Worm (Caenorhabditis elegans): ENCODE measurements around the gene srd-18.

The srd-18 gene

DNA sequence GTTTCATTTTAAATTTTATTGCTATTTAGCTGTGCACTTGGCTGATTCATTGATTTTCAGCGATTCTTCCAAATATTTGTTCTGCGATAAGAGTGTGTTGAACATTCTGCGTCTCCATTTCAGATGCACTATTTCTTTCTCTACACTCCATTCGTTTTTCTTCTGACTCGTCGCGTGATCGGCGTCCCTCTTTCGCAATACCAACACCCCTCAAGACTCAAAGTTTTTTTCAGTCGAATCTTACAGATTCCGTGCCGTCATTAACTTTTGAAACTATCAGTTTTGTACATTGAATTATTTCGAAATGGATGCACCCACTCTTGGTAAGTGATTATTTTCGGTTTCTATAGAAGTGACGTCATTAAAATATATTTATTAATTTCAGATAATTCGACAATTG, 36.3 kb upstream of the srd-18 start, which contains the start of gene frm-10 (continued):
- TF ChIP-seq mel-28 (tag; optimal IDR thresholded peaks at IDR 0.05; ENCODE audit: borderline replicate concordance) (no peak), F57A8.1 (GFP tag; optimal IDR thresholded peaks at IDR 0.05) (no peak), ccch-3 (GFP tag; optimal IDR thresholded peaks at IDR 0.05) (no peak), Y53G8AR.9 (GFP tag; conservative IDR thresholded peaks at IDR 0.05) (no peak), rpc-1 (optimal IDR thresholded peaks at IDR 0.05) (no peak), rpc-1 (tag; optimal IDR thresholded peaks at IDR 0.05) (no peak), lin-26 (GFP tag; IDR thresholded peaks at IDR 0.05) (no peak), snpc-1.3 (tag; optimal IDR thresholded peaks at IDR 0.05; ENCODE audit: insufficient read depth) (no peak), Y53F4B.3 (GFP tag; IDR thresholded peaks at IDR 0.05) (no peak), ztf-25 (GFP tag; IDR thresholded peaks at IDR 0.05) (no peak), snpc-4 (GFP tag; optimal IDR thresholded peaks at IDR 0.05) (no peak), snpc-4 (tag; optimal IDR thresholded peaks at IDR 0.05) (peak in 2 of 4 experiments; percentile 45 to 59), ztf-26 (tag; optimal IDR thresholded peaks at IDR 0.05) (no peak), B0019.2 (GFP tag; conservative IDR thresholded peaks at IDR 0.05) (no peak), athp-1 (tag; optimal IDR thresholded peaks at IDR 0.05) (no peak), ceh-40 (GFP tag; IDR thresholded peaks at IDR 0.05) (no peak), attf-5 (GFP tag; optimal IDR thresholded peaks at IDR 0.05) (peak; percentile 93), rec-8 (tag; optimal IDR thresholded peaks at IDR 0.05) (no peak), sea-2 (GFP tag; IDR thresholded peaks at IDR 0.05) (no peak), egrh-3 (GFP tag; IDR thresholded peaks at IDR 0.05) (no peak), ekl-4 (GFP tag; IDR thresholded peaks at IDR 0.05) (no peak), tbx-9 (tag; optimal IDR thresholded peaks at IDR 0.05; ENCODE audit: borderline replicate concordance) (no peak), dox-1 (GFP tag; IDR thresholded peaks at IDR 0.05) (peak; percentile 84; the same call in 1 of the 2 replicates), nhr-27 (tag; optimal IDR thresholded peaks at IDR 0.05) (no peak), die-1 (tag; optimal IDR thresholded peaks at IDR 0.05) (no peak), F52B5.7 (tag; optimal IDR thresholded peaks at IDR 0.05) (no peak), hlh-26 (GFP tag; conservative IDR thresholded peaks at IDR 0.05) (no peak), hrde-1 (tag; optimal IDR thresholded peaks at IDR 0.05; ENCODE audit: borderline replicate concordance) (no peak), nhr-90 (tag; optimal IDR thresholded peaks at IDR 0.05) (peak; percentile 45), Y56A3A.18 (GFP tag; IDR thresholded peaks at IDR 0.05) (no peak), T26A5.8 (tag; optimal IDR thresholded peaks at IDR 0.05) (no peak), rcor-1 (GFP tag; IDR thresholded peaks at IDR 0.05) (0 out of 2 replicates have a peak, but pooled peaks have one; percentile 36), sdz-38 (tag; optimal IDR thresholded peaks at IDR 0.05) (no peak), dpff-1 (tag; optimal IDR thresholded peaks at IDR 0.05) (no peak), cebp-1 (GFP tag; IDR thresholded peaks at IDR 0.05) (peak; percentile 99), cebp-1 (tag; optimal IDR thresholded peaks at IDR 0.05) (peak; percentile 100), K11D2.4 (GFP tag; IDR thresholded peaks at IDR 0.05) (peak; percentile 34; the same call in 1 of the 2 replicates), chd-7 (tag; optimal IDR thresholded peaks at IDR 0.05) (no peak), let-526 (GFP tag; IDR thresholded peaks at IDR 0.05) (no peak), Y79H2A.3 (GFP tag; conservative IDR thresholded peaks at IDR 0.05) (no peak), somi-1 (GFP tag; optimal IDR thresholded peaks at IDR 0.05) (no peak), hlh-12 (tag; optimal IDR thresholded peaks at IDR 0.05) (no peak), zim-3 (tag; optimal IDR thresholded peaks at IDR 0.05) (no peak), ztf-6 (GFP tag; IDR thresholded peaks at IDR 0.05) (no peak), D2030.7 (GFP tag; IDR thresholded peaks at IDR 0.05) (no peak), madf-6 (GFP tag; IDR thresholded peaks at IDR 0.05) (no peak), F22D6.2 (tag; optimal IDR thresholded peaks at IDR 0.05) (no peak), let-607 (tag; optimal IDR thresholded peaks at IDR 0.05) (peak; percentile 40 to 79), dpl-1 (GFP tag; optimal IDR thresholded peaks at IDR 0.05) (no peak), repo-1 (tag; optimal IDR thresholded peaks at IDR 0.05) (no peak)
